Worm (Caenorhabditis elegans) whole organism, L4 larva: ENCODE data around the gene dpy-1.

ENCODE experiments used
- R02D3.7 ChIP-seq: fragments of 150-350 bp; sonication (generic microtip); optimal IDR thresholded peaks from 3 replicates; lab custom pipeline; 2014; ENCODE audit warnings: missing biosample characterization, missing genetic modification characterization
- T20F7.1 ChIP-seq: fragments of 200-800 bp; sonication (Bioruptor generic); optimal IDR thresholded peaks from 2 replicates; lab custom pipeline; 2018; ENCODE audit warnings: mild to moderate bottlenecking, missing genetic modification characterization, missing compliant biosample characterization
- attf-4 ChIP-seq: sonication (generic microtip); optimal IDR thresholded peaks from 3 replicates; lab custom pipeline; 2017; ENCODE audit warnings: missing biosample characterization, missing genetic modification characterization
- ceh-20 ChIP-seq: fragments of 200-800 bp; sonication (Bioruptor generic); IDR thresholded peaks from 2 replicates; pipeline ENCODE4 v1.3.6; 2022; ENCODE audit warnings: missing genetic modification reagents, missing genetic modification characterization, missing compliant biosample characterization
- ceh-28 ChIP-seq: fragments of 150-350 bp; optimal IDR thresholded peaks from 2 replicates; lab custom pipeline; 2014; ENCODE audit warnings: missing biosample characterization, missing genetic modification reagents, missing genetic modification characterization
- ceh-62 ChIP-seq: sonication (generic microtip); optimal IDR thresholded peaks from 2 replicates; lab custom pipeline; 2017; ENCODE audit warnings: missing biosample characterization, missing genetic modification characterization
- ceh-82 ChIP-seq: sonication (generic microtip); optimal IDR thresholded peaks from 2 replicates; lab custom pipeline; 2017; ENCODE audit warnings: missing biosample characterization, missing genetic modification characterization
- ces-1 ChIP-seq: fragments of 150-350 bp; sonication (generic microtip); optimal IDR thresholded peaks from 4 replicates; lab custom pipeline; 2014; ENCODE audit warnings: missing biosample characterization, missing genetic modification reagents, missing genetic modification characterization
- ctbp-1 ChIP-seq: fragments of 200-800 bp; sonication (Bioruptor generic); IDR thresholded peaks from 2 replicates; pipeline ENCODE4 v1.3.6; 2022; ENCODE audit warnings: missing genetic modification reagents, missing genetic modification characterization, missing compliant biosample characterization
- daf-12 ChIP-seq: fragments of 150-350 bp; optimal IDR thresholded peaks from 2 replicates; lab custom pipeline; 2014; ENCODE audit warnings: missing biosample characterization, missing genetic modification reagents, missing genetic modification characterization
- daf-16 ChIP-seq, 3 experiments: sonication (generic microtip); optimal IDR thresholded peaks; 2 replicates each; lab custom pipeline; 2016 to 2017; ENCODE audit warnings: missing genetic modification characterization in 3 of 3, missing genetic modification reagents in 3 of 3, mild to moderate bottlenecking in 2 of 3, missing compliant biosample characterization in 2 of 3, missing biosample characterization in 1 of 3, moderate library complexity in 1 of 3
- daf-19 ChIP-seq: fragments of 200-800 bp; sonication (Bioruptor generic); conservative IDR thresholded peaks from 2 replicates; pipeline ENCODE4 v1.3.6; 2022; ENCODE audit warnings: missing genetic modification characterization, missing compliant biosample characterization
- dmd-6 ChIP-seq: fragments of 200-800 bp; sonication (Bioruptor generic); IDR thresholded peaks from 2 replicates; pipeline ENCODE4 v1.3.6; 2022; ENCODE audit warnings: missing genetic modification reagents, missing genetic modification characterization, missing compliant biosample characterization
- dmd-9 ChIP-seq: fragments of 200-800 bp; sonication (Bioruptor generic); IDR thresholded peaks from 2 replicates; pipeline ENCODE4 v1.3.6; 2022; ENCODE audit warnings: missing genetic modification reagents, missing genetic modification characterization, missing compliant biosample characterization
- dpl-1 ChIP-seq: fragments of 150-350 bp; optimal IDR thresholded peaks from 2 replicates; lab custom pipeline; 2014; ENCODE audit warnings: missing biosample characterization, missing genetic modification reagents, missing genetic modification characterization
- duxl-1 ChIP-seq: sonication (generic microtip); optimal IDR thresholded peaks from 2 replicates; lab custom pipeline; 2016; ENCODE audit warnings: mild to moderate bottlenecking, missing genetic modification characterization, moderate library complexity, missing compliant biosample characterization; ENCODE audit not compliant: poor library complexity
- dve-1 ChIP-seq: sonication (generic microtip); optimal IDR thresholded peaks from 2 replicates; lab custom pipeline; 2017; ENCODE audit warnings: antibody characterized with exemption, mild to moderate bottlenecking, missing genetic modification characterization, missing compliant biosample characterization; ENCODE audit not compliant: insufficient read depth
- egl-43 ChIP-seq: fragments of 200-800 bp; sonication (Bioruptor generic); IDR thresholded peaks from 2 replicates; pipeline ENCODE4 v1.3.6; 2022; ENCODE audit warnings: missing genetic modification reagents, missing genetic modification characterization, missing compliant biosample characterization
- fkh-10 ChIP-seq: fragments of 150-350 bp; optimal IDR thresholded peaks from 2 replicates; lab custom pipeline; 2014; ENCODE audit warnings: missing biosample characterization, missing genetic modification reagents, missing genetic modification characterization
- fos-1 ChIP-seq: fragments of 150-350 bp; optimal IDR thresholded peaks from 2 replicates; lab custom pipeline; 2014; ENCODE audit warnings: missing biosample characterization, missing genetic modification characterization
- gei-8 ChIP-seq: fragments of 200-800 bp; sonication (Bioruptor generic); optimal IDR thresholded peaks from 2 replicates; lab custom pipeline; 2018; ENCODE audit warnings: mild to moderate bottlenecking, missing genetic modification characterization, missing compliant biosample characterization
- hlh-11 ChIP-seq: fragments of 200-800 bp; sonication (Bioruptor generic); optimal IDR thresholded peaks from 2 replicates; lab custom pipeline; 2018; ENCODE audit warnings: mild to moderate bottlenecking, missing genetic modification characterization, missing compliant biosample characterization
- jun-1 ChIP-seq: fragments of 150-350 bp; optimal IDR thresholded peaks from 2 replicates; lab custom pipeline; 2014; ENCODE audit warnings: missing biosample characterization, missing genetic modification reagents, missing genetic modification characterization
- lin-1 ChIP-seq: fragments of 200-800 bp; sonication (Bioruptor generic); IDR thresholded peaks from 2 replicates; pipeline ENCODE4 v1.3.6; 2022; ENCODE audit warnings: missing genetic modification reagents, missing genetic modification characterization, missing compliant biosample characterization
- lin-15B ChIP-seq: fragments of 150-350 bp; sonication (generic microtip); optimal IDR thresholded peaks from 3 replicates; lab custom pipeline; 2014; ENCODE audit warnings: missing biosample characterization, missing genetic modification characterization
- lin-29 ChIP-seq: fragments of 200-800 bp; sonication (Bioruptor generic); IDR thresholded peaks from 2 replicates; pipeline ENCODE4 v1.3.6; 2022; ENCODE audit warnings: missing genetic modification reagents, missing genetic modification characterization, missing compliant biosample characterization
- lin-39 ChIP-seq: fragments of 150-350 bp; optimal IDR thresholded peaks from 2 replicates; lab custom pipeline; 2014; ENCODE audit warnings: missing biosample characterization, missing genetic modification reagents, missing genetic modification characterization
- lir-3 ChIP-seq: sonication (generic microtip); optimal IDR thresholded peaks from 2 replicates; lab custom pipeline; 2016; ENCODE audit warnings: mild to moderate bottlenecking, missing genetic modification characterization, missing compliant biosample characterization
- lsy-2 ChIP-seq, 2 experiments: fragments of 150-350 bp in 1 of 2; sonication (generic microtip) in 1 of 2; optimal IDR thresholded peaks; 2 replicates each; lab custom pipeline; 2014 to 2017; ENCODE audit warnings: missing biosample characterization in 2 of 2, missing genetic modification characterization in 2 of 2
- madf-9 ChIP-seq: fragments of 200-800 bp; sonication (Bioruptor generic); conservative IDR thresholded peaks from 2 replicates; pipeline ENCODE4 v1.3.6; 2022; ENCODE audit warnings: missing genetic modification reagents, missing genetic modification characterization, missing compliant biosample characterization
- mep-1 ChIP-seq: fragments of 150-350 bp; sonication (generic microtip); optimal IDR thresholded peaks from 3 replicates; lab custom pipeline; 2014; ENCODE audit warnings: missing biosample characterization, missing genetic modification characterization
- mxl-2 ChIP-seq: fragments of 200-800 bp; sonication (Bioruptor generic); conservative IDR thresholded peaks from 2 replicates; pipeline ENCODE4 v1.3.6; 2022; ENCODE audit warnings: missing genetic modification reagents, missing genetic modification characterization, missing compliant biosample characterization
- nhr-102 ChIP-seq: sonication (generic microtip); optimal IDR thresholded peaks from 2 replicates; lab custom pipeline; 2016; ENCODE audit warnings: mild to moderate bottlenecking, missing genetic modification characterization, moderate library complexity, missing compliant biosample characterization
- nhr-11 ChIP-seq: fragments of 150-350 bp; optimal IDR thresholded peaks from 2 replicates; lab custom pipeline; 2014; ENCODE audit warnings: missing biosample characterization, missing genetic modification characterization
- nhr-237 ChIP-seq: sonication (generic microtip); optimal IDR thresholded peaks from 2 replicates; lab custom pipeline; 2017; ENCODE audit warnings: missing biosample characterization, missing genetic modification characterization
- nhr-42 ChIP-seq: fragments of 200-800 bp; sonication (Bioruptor generic); IDR thresholded peaks from 2 replicates; pipeline ENCODE4 v1.3.6; 2022; ENCODE audit warnings: missing genetic modification characterization, missing compliant biosample characterization
- nhr-48 ChIP-seq: sonication (generic microtip); optimal IDR thresholded peaks from 2 replicates; lab custom pipeline; 2016; ENCODE audit warnings: mild to moderate bottlenecking, missing genetic modification characterization, missing compliant biosample characterization
- nhr-6 ChIP-seq: fragments of 150-350 bp; optimal IDR thresholded peaks from 2 replicates; lab custom pipeline; 2014; ENCODE audit warnings: missing biosample characterization, missing genetic modification characterization
- nhr-76 ChIP-seq: fragments of 150-350 bp; optimal IDR thresholded peaks from 2 replicates; lab custom pipeline; 2014; ENCODE audit warnings: missing biosample characterization, missing genetic modification characterization
- pha-4 ChIP-seq, 2 experiments: fragments of 150-350 bp in 1 of 2; fragments of 200-800 bp in 1 of 2; sonication (Bioruptor generic) in 1 of 2; IDR thresholded peaks in 1 of 2; optimal IDR thresholded peaks in 1 of 2; 2 replicates each; pipeline versions ENCODE4 v1.3.6 to Lab custom; 2014 to 2022; ENCODE audit warnings: missing genetic modification characterization in 2 of 2, missing genetic modification reagents in 2 of 2, missing biosample characterization in 1 of 2, missing compliant biosample characterization in 1 of 2
- saeg-2 ChIP-seq: fragments of 200-800 bp; sonication (Bioruptor generic); IDR thresholded peaks from 2 replicates; pipeline ENCODE4 v1.3.6; 2022; ENCODE audit warnings: missing genetic modification reagents, missing genetic modification characterization, missing compliant biosample characterization
- snpc-4 ChIP-seq: fragments of 150-350 bp; optimal IDR thresholded peaks from 2 replicates; lab custom pipeline; 2014; ENCODE audit warnings: missing biosample characterization, missing genetic modification characterization
- tag-97 ChIP-seq: fragments of 200-800 bp; sonication (Bioruptor generic); IDR thresholded peaks from 2 replicates; pipeline ENCODE4 v1.3.6; 2022; ENCODE audit warnings: missing genetic modification characterization, missing compliant biosample characterization
- tra-1 ChIP-seq: fragments of 200-800 bp; sonication (Bioruptor generic); IDR thresholded peaks from 2 replicates; pipeline ENCODE4 v1.3.6; 2022; ENCODE audit warnings: missing genetic modification reagents, missing genetic modification characterization, missing compliant biosample characterization
- unc-130 ChIP-seq: sonication (generic microtip); optimal IDR thresholded peaks from 2 replicates; lab custom pipeline; 2016; ENCODE audit warnings: missing genetic modification reagents, missing genetic modification characterization, missing compliant biosample characterization
- zag-1 ChIP-seq: fragments of 150-350 bp; optimal IDR thresholded peaks from 2 replicates; lab custom pipeline; 2014; ENCODE audit warnings: missing biosample characterization, missing genetic modification characterization
- zip-2 ChIP-seq: fragments of 150-350 bp; optimal IDR thresholded peaks from 2 replicates; lab custom pipeline; 2014; ENCODE audit warnings: missing biosample characterization, missing genetic modification characterization
- ztf-11 ChIP-seq: fragments of 150-350 bp; optimal IDR thresholded peaks from 2 replicates; lab custom pipeline; 2014; ENCODE audit warnings: missing biosample characterization, missing genetic modification characterization
- ztf-7 ChIP-seq: fragments of 150-350 bp; optimal IDR thresholded peaks from 2 replicates; lab custom pipeline; 2014; ENCODE audit warnings: missing biosample characterization, missing genetic modification characterization

The dpy-1 gene

DNA sequence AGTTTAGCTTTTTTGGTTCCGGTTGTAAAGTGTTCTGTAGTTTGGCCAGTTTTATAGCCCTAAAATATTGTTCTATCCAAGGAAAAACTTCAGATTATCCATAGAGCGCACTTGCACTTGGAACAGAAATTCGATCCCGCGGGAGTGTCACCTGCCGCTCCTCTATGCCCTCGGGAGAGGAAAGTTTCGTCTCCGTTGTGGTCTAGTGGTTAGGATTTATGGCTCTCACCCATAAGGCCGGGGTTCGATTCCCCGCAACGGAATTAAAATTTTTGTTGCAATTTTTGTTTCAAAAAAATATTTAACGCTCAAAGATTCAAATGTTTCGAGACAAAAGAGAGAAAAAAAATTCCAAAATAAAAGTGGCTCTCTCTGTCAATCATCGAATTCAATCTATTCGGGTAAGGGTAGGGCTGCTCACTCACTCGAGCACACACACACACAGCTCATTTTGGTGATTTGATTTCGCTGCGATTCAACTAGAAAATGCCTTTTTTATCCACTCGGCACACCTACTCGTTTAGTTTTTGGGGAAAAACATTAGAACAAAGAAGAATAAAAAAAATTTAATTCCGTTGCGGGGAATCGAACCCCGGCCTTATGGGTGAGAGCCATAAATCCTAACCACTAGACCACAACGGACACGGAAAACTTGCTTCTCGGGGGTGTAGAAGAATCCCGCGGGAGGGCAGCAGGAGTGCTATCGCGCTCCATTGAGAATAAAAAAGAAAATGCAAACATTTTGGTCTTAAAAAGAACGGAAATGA lies 15.3 kb downstream of the dpy-1 start (continued):
- TF ChIP-seq daf-16 (GFP tag; optimal IDR thresholded peaks at IDR 0.05; lab: Kevin White, UChicago), result peak in 1 of 2 experiments; percentile 9
- TF ChIP-seq daf-16 (tag; optimal IDR thresholded peaks at IDR 0.05; lab: Kevin White, UChicago), result no peak
- no peak for TF ChIP-seq lin-15B (tag; lab: Kevin White, UChicago)
- no peak for TF ChIP-seq ztf-11 (tag; lab: Kevin White, UChicago)
- TF ChIP-seq ces-1 (GFP tag; lab: Kevin White, UChicago), result no peak
- no peak for TF ChIP-seq lir-3 (tag; lab: Kevin White, UChicago)
- TF ChIP-seq unc-130 (GFP tag; lab: Kevin White, UChicago), result no peak
- TF ChIP-seq ceh-28 (tag; lab: Kevin White, UChicago), result no peak
- TF ChIP-seq saeg-2 (GFP tag; lab: Robert Waterston, UW), result no peak
- no peak for TF ChIP-seq zip-2 (tag; lab: Kevin White, UChicago)
- TF ChIP-seq nhr-76 (tag; lab: Kevin White, UChicago), result no peak
- TF ChIP-seq nhr-6 (tag; lab: Kevin White, UChicago), result no peak
- TF ChIP-seq tag-97 (GFP tag; lab: Robert Waterston, UW), result 0 out of 2 replicates have a peak, but pooled peaks have one; percentile 21
- TF ChIP-seq egl-43 (GFP tag; lab: Robert Waterston, UW), result peak; percentile 76
- peak; percentile 50 for TF ChIP-seq nhr-102
- no peak for TF ChIP-seq fos-1
- TF ChIP-seq daf-12 (tag; lab: Kevin White, UChicago), result no peak
- TF ChIP-seq lin-39 (tag; lab: Kevin White, UChicago), result no peak
- TF ChIP-seq nhr-237 (tag; lab: Kevin White, UChicago), result no peak
- no peak for TF ChIP-seq nhr-48
- TF ChIP-seq lin-1 (GFP tag; lab: Robert Waterston, UW), result peak; percentile 50; the same call in 1 of the 2 replicates
- TF ChIP-seq hlh-11 (tag; lab: Kevin White, UChicago), result no peak
- TF ChIP-seq ztf-7 (tag; lab: Kevin White, UChicago), result no peak
- peak; percentile 11 for TF ChIP-seq dpl-1 (GFP tag; lab: Kevin White, UChicago)
- no peak for TF ChIP-seq zag-1 (tag; lab: Kevin White, UChicago)
- no peak for TF ChIP-seq jun-1 (tag; lab: Kevin White, UChicago)
- no peak for TF ChIP-seq gei-8 (GFP tag; lab: Kevin White, UChicago)
- no peak for TF ChIP-seq dmd-9 (GFP tag; lab: Robert Waterston, UW)
- TF ChIP-seq pha-4 (GFP tag; IDR thresholded peaks at IDR 0.05; lab: Robert Waterston, UW), result peak; percentile 71
- no peak for TF ChIP-seq pha-4 (tag; optimal IDR thresholded peaks at IDR 0.05; lab: Kevin White, UChicago)
- no peak for TF ChIP-seq lin-29 (GFP tag; lab: Robert Waterston, UW)
- no peak for TF ChIP-seq nhr-11 (tag; lab: Kevin White, UChicago)
- no peak for TF ChIP-seq R02D3.7 (tag; lab: Kevin White, UChicago)
- TF ChIP-seq daf-19 (GFP tag; lab: Robert Waterston, UW), result no peak
- TF ChIP-seq mep-1, result peak; percentile 24
- peak in 1 of 2 experiments; percentile 43 for TF ChIP-seq lsy-2 (tag; optimal IDR thresholded peaks at IDR 0.05; lab: Kevin White, UChicago)
- TF ChIP-seq ceh-62 (tag; lab: Kevin White, UChicago), result no peak
- 0 out of 2 replicates have a peak, but pooled peaks have one; percentile 26 for TF ChIP-seq tra-1 (GFP tag; lab: Robert Waterston, UW)
- peak; percentile 29 for TF ChIP-seq dmd-6
- TF ChIP-seq nhr-42 (GFP tag; lab: Robert Waterston, UW), result no peak
- TF ChIP-seq madf-9 (GFP tag; lab: Robert Waterston, UW), result peak; percentile 19; the same call in 1 of the 2 replicates
- peak; percentile 57 for TF ChIP-seq duxl-1 (tag; lab: Kevin White, UChicago)
- TF ChIP-seq ctbp-1 (GFP tag; lab: Robert Waterston, UW), result peak; percentile 58
- TF ChIP-seq ceh-20 (GFP tag; lab: Robert Waterston, UW), result 0 out of 2 replicates have a peak, but pooled peaks have one; percentile 8
- peak; percentile 19 for TF ChIP-seq fkh-10 (GFP tag; lab: Kevin White, UChicago)
- no peak for TF ChIP-seq mxl-2 (GFP tag; lab: Robert Waterston, UW)
- TF ChIP-seq snpc-4 (tag; lab: Kevin White, UChicago), result no peak
- no peak for TF ChIP-seq attf-4 (tag; lab: Kevin White, UChicago)
- TF ChIP-seq dve-1 (tag; lab: Kevin White, UChicago), result peak; percentile 34
- TF ChIP-seq ceh-82, result no peak
- TF ChIP-seq T20F7.1 (GFP tag; lab: Kevin White, UChicago), result no peak
